Fruit fly (Drosophila melanogaster) Kc167 (cell line): ENCODE measurements around the gene orb.

Experiments
- Myc ChIP-seq: fragments of >200 bp; optimal IDR thresholded peaks from 2 replicates; lab custom pipeline; 2017; ENCODE audit warnings: missing external identifiers
- h ChIP-seq: fragments of >200 bp; optimal IDR thresholded peaks from 3 replicates; lab custom pipeline; 2018; ENCODE audit warnings: missing external identifiers
- insv ChIP-seq: fragments of >200 bp; optimal IDR thresholded peaks from 3 replicates; lab custom pipeline; 2018; ENCODE audit warnings: missing external identifiers

dm6 chr3R:23293066-23293777 lies 12.6 kb upstream of the orb start:
- TF ChIP-seq h (lab: Kevin White, UChicago) (no peak), Myc (lab: Kevin White, UChicago) (no peak), insv (lab: Kevin White, UChicago) (no peak)
